Fruit fly (Drosophila melanogaster): ENCODE results near the gene robl37BC.
A peak's percentile ranks its signal among the peaks of the same experiment; 100 is the strongest.

The robl37BC gene

DNA sequence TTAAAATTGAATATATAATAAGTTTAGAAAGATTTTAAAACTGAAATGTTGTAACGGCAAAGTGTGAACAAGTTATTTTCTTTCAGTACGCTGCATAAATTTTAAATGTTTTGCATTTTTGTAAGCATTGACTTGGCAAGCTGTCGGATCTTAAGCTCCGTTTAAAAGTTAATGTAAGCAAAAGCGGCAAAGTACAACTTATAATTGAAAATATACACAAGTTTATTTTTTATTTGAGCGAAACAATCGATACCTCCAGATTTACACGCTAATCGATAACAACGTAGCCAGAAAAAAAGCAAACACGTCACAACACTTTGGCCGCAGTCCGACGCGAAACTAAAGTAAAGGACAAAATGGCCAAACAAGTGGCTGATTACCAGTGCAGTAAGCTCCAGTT is 30.9 kb downstream of the robl37BC start, which contains the start of gene Catsup (continued):
- TF ChIP-seq stwl (tag; optimal IDR thresholded peaks at IDR 0.05), result peak; percentile 59

DNA sequence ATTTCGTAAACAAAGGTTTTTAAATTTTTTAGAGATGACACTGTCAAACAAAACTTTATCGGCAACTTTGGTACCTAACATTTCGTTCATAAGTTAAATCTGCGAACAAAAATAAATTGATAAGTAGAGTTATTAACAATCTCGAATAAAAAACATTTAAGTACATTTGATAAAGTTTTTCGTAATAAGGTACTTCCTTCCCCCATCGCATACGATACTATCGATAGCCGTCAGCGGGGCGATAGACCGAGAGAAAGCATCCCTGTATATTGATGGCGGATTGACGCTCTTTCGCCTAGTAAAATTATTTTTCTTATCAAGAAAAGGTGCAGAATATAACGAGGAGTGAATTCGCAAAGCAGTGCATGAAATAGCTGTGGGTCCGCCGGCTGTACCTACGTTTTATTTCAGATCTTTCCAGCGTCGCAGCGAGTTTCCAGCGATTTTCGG is 34.5 kb downstream of the robl37BC start, which contains the start of the genes Ttc19 and Acn:
Gene Ttc19 (minus strand): TSS at position 38 of the 450 bp plus-strand sequence.
Gene Acn (plus strand): TSS at position 245 of the 450 bp plus-strand sequence.
- no peak for TF ChIP-seq pita (GFP tag; optimal IDR thresholded peaks at IDR 0.05)
- peak; percentile 84 for TF ChIP-seq crc (GFP tag; optimal IDR thresholded peaks at IDR 0.05)
- TF ChIP-seq Bdp1 (GFP tag; optimal IDR thresholded peaks at IDR 0.05), result peak; percentile 78
- peak; percentile 68; the same call in 1 of the 3 replicates for TF ChIP-seq so (GFP tag; IDR thresholded peaks at IDR 0.05)
- TF ChIP-seq dpn (GFP tag; optimal IDR thresholded peaks at IDR 0.05), result peak; percentile 72 to 92
- peak; percentile 77 for TF ChIP-seq CG4617 (GFP tag; optimal IDR thresholded peaks at IDR 0.05; ENCODE audit: borderline replicate concordance)
- peak; percentile 78 for TF ChIP-seq Max (GFP tag; optimal IDR thresholded peaks at IDR 0.05)
- TF ChIP-seq Mes4 (GFP tag; optimal IDR thresholded peaks at IDR 0.05), result peak; percentile 76
- TF ChIP-seq Dad (GFP tag; optimal IDR thresholded peaks at IDR 0.05), result peak; percentile 92
- peak; percentile 91 for TF ChIP-seq pum (GFP tag; optimal IDR thresholded peaks at IDR 0.05)
- no peak for TF ChIP-seq Deaf1 (tag; optimal IDR thresholded peaks at IDR 0.05)
- peak; percentile 87 for TF ChIP-seq nerfin-2 (GFP tag; IDR thresholded peaks at IDR 0.05; ENCODE audit: partially characterized antibody)
- TF ChIP-seq CG6689 (GFP tag; IDR thresholded peaks at IDR 0.05), result peak; percentile 78
- TF ChIP-seq Bteb2 (GFP tag; optimal IDR thresholded peaks at IDR 0.05), result peak; percentile 90
- peak; percentile 71 for TF ChIP-seq Nf-YC (tag; optimal IDR thresholded peaks at IDR 0.05)
- peak; percentile 90 for TF ChIP-seq bab2 (GFP tag; optimal IDR thresholded peaks at IDR 0.05)
- no peak for TF ChIP-seq Sry-β (GFP tag; optimal IDR thresholded peaks at IDR 0.05)
- 0 out of 2 replicates have a peak, but pooled peaks have one; percentile 40 for TF ChIP-seq gt (GFP tag; IDR thresholded peaks at IDR 0.05)
- TF ChIP-seq lilli (GFP tag; optimal IDR thresholded peaks at IDR 0.05), result peak; percentile 93
- no peak for TF ChIP-seq yki (optimal IDR thresholded peaks at IDR 0.05)
- TF ChIP-seq ftz-f1 (GFP tag; optimal IDR thresholded peaks at IDR 0.05), result peak; percentile 40
- peak; percentile 76 for TF ChIP-seq en (GFP tag; optimal IDR thresholded peaks at IDR 0.05)
- no peak for TF ChIP-seq br (optimal IDR thresholded peaks at IDR 0.05)
- no peak for TF ChIP-seq Dfd (GFP tag; optimal IDR thresholded peaks at IDR 0.05)
- peak; percentile 98 for TF ChIP-seq CG16813 (GFP tag; IDR thresholded peaks at IDR 0.05; ENCODE audit: partially characterized antibody)
- peak; percentile 75 for TF ChIP-seq al (GFP tag; IDR thresholded peaks at IDR 0.05)
- peak; percentile 54 for TF ChIP-seq CrebB (tag; optimal IDR thresholded peaks at IDR 0.05)
- peak; percentile 95 for TF ChIP-seq Doc3 (GFP tag; IDR thresholded peaks at IDR 0.05; ENCODE audit: partially characterized antibody)
- peak; percentile 91 for TF ChIP-seq CG17361 (GFP tag; IDR thresholded peaks at IDR 0.05)
- TF ChIP-seq Atf3 (GFP tag; optimal IDR thresholded peaks at IDR 0.05), result peak; percentile 85
- TF ChIP-seq Ets97D (GFP tag; optimal IDR thresholded peaks at IDR 0.05), result peak; percentile 90
- peak; percentile 90 for TF ChIP-seq CG9609 (GFP tag; optimal IDR thresholded peaks at IDR 0.05)
- no peak for TF ChIP-seq fru (optimal IDR thresholded peaks at IDR 0.05)
- TF ChIP-seq Sox100B (GFP tag; optimal IDR thresholded peaks at IDR 0.05), result no peak
- peak; percentile 83; the same call in 3 of the 4 replicates for TF ChIP-seq Gug (GFP tag; IDR thresholded peaks at IDR 0.05)
- TF ChIP-seq Ada2b (GFP tag; IDR thresholded peaks at IDR 0.05), result peak; percentile 75
- TF ChIP-seq CG13296 (GFP tag; optimal IDR thresholded peaks at IDR 0.05), result peak; percentile 75
- peak; percentile 86 for TF ChIP-seq Ptx1 (GFP tag; IDR thresholded peaks at IDR 0.05)
- peak; percentile 84 for TF ChIP-seq sisA (GFP tag; IDR thresholded peaks at IDR 0.05)
- TF ChIP-seq CG34422 (GFP tag; IDR thresholded peaks at IDR 0.05), result peak; percentile 92
- peak; percentile 69 for TF ChIP-seq CG10209 (GFP tag; optimal IDR thresholded peaks at IDR 0.05)
- peak; percentile 88 for TF ChIP-seq eyg (GFP tag; optimal IDR thresholded peaks at IDR 0.05)
- TF ChIP-seq CG11085 (GFP tag; IDR thresholded peaks at IDR 0.05), result peak; percentile 65
- TF ChIP-seq CG4707 (GFP tag; optimal IDR thresholded peaks at IDR 0.05), result peak; percentile 25
- TF ChIP-seq Elba2 (GFP tag; optimal IDR thresholded peaks at IDR 0.05), result peak; percentile 50
- TF ChIP-seq wek (GFP tag; optimal IDR thresholded peaks at IDR 0.05), result peak; percentile 76
- TF ChIP-seq ato (GFP tag; IDR thresholded peaks at IDR 0.05; ENCODE audit: partially characterized antibody), result peak; percentile 88
- peak; percentile 71 for TF ChIP-seq Fer2 (tag; optimal IDR thresholded peaks at IDR 0.05)
- TF ChIP-seq CG9932 (GFP tag; IDR thresholded peaks at IDR 0.05), result peak; percentile 92
- TF ChIP-seq ttk (GFP tag; IDR thresholded peaks at IDR 0.05), result peak; percentile 67

All from whole organism, embryonic.